Worm (Caenorhabditis elegans) whole organism, early embryonic: ENCODE data around the gene Y116F11B.17.

ENCODE experiments used
- B0310.2 ChIP-seq: sonication (generic microtip); optimal IDR thresholded peaks from 2 replicates; lab custom pipeline; 2016; ENCODE audit warnings: mild to moderate bottlenecking, missing genetic modification characterization, missing compliant biosample characterization
- F13C5.2 ChIP-seq: sonication (generic microtip); optimal IDR thresholded peaks from 2 replicates; lab custom pipeline; 2017; ENCODE audit warnings: mild to moderate bottlenecking, missing genetic modification characterization, inconsistent platforms, missing compliant biosample characterization
- aly-1 ChIP-seq: sonication (generic microtip); optimal IDR thresholded peaks from 2 replicates; lab custom pipeline; 2016; ENCODE audit warnings: missing genetic modification characterization, missing compliant biosample characterization
- ama-1 ChIP-seq: fragments of 150-350 bp; optimal IDR thresholded peaks from 2 replicates; lab custom pipeline; 2014
- ceh-13 ChIP-seq: fragments of 200-800 bp; sonication (Bioruptor generic); optimal IDR thresholded peaks from 2 replicates; lab custom pipeline; 2018; ENCODE audit warnings: mild to moderate bottlenecking, missing genetic modification characterization, missing compliant biosample characterization
- ceh-36 ChIP-seq: sonication (generic microtip); optimal IDR thresholded peaks from 2 replicates; lab custom pipeline; 2016; ENCODE audit warnings: missing genetic modification characterization, inconsistent platforms, missing compliant biosample characterization
- ets-7 ChIP-seq: sonication (generic microtip); optimal IDR thresholded peaks from 2 replicates; lab custom pipeline; 2016; ENCODE audit warnings: missing genotype, missing genetic modification characterization, missing compliant biosample characterization
- flt-1 ChIP-seq: fragments of 200-800 bp; sonication (Bioruptor generic); IDR thresholded peaks from 2 replicates; pipeline ENCODE4 v1.3.6; 2022; ENCODE audit warnings: missing genetic modification characterization, missing compliant biosample characterization
- hmbx-1 ChIP-seq: sonication (generic microtip); optimal IDR thresholded peaks from 2 replicates; lab custom pipeline; 2016; ENCODE audit warnings: mild to moderate bottlenecking, missing genetic modification characterization, missing compliant biosample characterization
- hmg-4 ChIP-seq: fragments of 200-800 bp; sonication (Bioruptor generic); optimal IDR thresholded peaks from 2 replicates; lab custom pipeline; 2018; ENCODE audit warnings: mild to moderate bottlenecking, missing genetic modification characterization, missing compliant biosample characterization
- hnd-1 ChIP-seq: sonication (generic microtip); optimal IDR thresholded peaks from 2 replicates; lab custom pipeline; 2016; ENCODE audit warnings: missing genetic modification characterization, missing compliant biosample characterization
- pes-1 ChIP-seq: fragments of 200-800 bp; sonication (Bioruptor generic); IDR thresholded peaks from 2 replicates; pipeline ENCODE4 v1.3.6; 2022; ENCODE audit warnings: missing genetic modification reagents, missing genetic modification characterization, missing compliant biosample characterization
- scrt-1 ChIP-seq: fragments of 200-800 bp; sonication (Bioruptor generic); IDR thresholded peaks from 2 replicates; pipeline ENCODE4 v1.3.6; 2022; ENCODE audit warnings: missing genetic modification characterization, missing compliant biosample characterization
- sea-1 ChIP-seq: fragments of 200-800 bp; sonication (Bioruptor generic); conservative IDR thresholded peaks from 2 replicates; pipeline ENCODE4 v1.3.6; 2022; ENCODE audit warnings: missing genetic modification characterization, missing compliant biosample characterization
- tbx-11 ChIP-seq: fragments of 200-800 bp; sonication (Bioruptor generic); IDR thresholded peaks from 2 replicates; pipeline ENCODE4 v1.3.6; 2022; ENCODE audit warnings: missing genetic modification characterization, missing compliant biosample characterization
- tbx-37 ChIP-seq: fragments of 200-800 bp; sonication (Bioruptor generic); conservative IDR thresholded peaks from 2 replicates; pipeline ENCODE4 v1.3.6; 2022; ENCODE audit warnings: missing genetic modification reagents, missing genetic modification characterization, missing compliant biosample characterization
- tra-4 ChIP-seq: sonication (generic microtip); optimal IDR thresholded peaks from 2 replicates; lab custom pipeline; 2017; ENCODE audit warnings: missing genetic modification characterization, missing compliant biosample characterization

Gene Y116F11B.17

DNA sequence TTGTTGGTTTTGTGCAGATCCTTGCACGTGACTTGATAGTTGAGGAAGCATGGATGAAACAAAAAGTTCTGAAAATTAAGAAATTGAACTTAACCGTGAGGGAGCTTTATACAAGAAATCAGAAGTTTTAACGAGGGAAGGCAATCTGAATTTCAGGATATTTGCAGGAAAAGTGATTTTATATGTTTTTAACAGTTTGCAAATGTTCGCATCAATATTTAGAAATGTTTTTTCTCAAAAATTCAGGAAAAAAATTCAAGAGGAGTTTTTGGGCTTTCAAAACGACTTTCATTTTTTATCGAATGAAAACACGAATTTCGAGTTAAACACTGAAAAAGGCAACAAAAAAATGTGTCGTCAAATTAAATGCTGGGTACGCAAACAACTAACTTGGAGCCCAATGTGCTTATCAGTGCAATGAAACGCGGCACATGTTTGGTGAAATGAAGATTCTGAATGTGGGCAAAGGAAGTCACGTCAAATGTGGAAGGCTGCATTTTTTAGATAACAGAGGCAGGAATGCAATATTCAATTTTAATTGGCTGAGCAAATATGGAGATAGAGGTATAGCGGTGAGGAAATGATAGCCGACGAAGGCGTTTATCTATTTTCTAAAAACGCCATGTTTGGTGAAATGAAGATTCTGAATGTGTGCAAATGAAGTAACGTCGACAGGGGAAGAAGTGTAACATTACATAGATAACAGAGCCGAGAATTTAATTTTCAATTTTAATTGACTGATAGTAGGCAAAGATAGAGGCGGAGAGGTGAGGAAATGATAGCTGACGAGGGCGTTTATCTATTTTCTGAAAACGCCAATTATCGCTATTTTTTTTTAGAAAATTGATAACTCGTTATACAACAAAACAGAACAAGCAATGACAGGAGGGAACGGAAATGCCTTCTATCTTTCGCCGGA lies 24.2 kb upstream of the Y116F11B.17 start, which contains the start of gene Y116F11B.6:
TSS of gene Y116F11B.6 (minus strand) at position 51 of the 919 bp plus-strand sequence.
- TF ChIP-seq pes-1 (no peak), tra-4 (tag; lab: Kevin White, UChicago) (no peak), hmg-4 (GFP tag; lab: Kevin White, UChicago) (no peak), scrt-1 (GFP tag; lab: Robert Waterston, UW) (no peak), tbx-11 (GFP tag; lab: Robert Waterston, UW) (no peak), hmbx-1 (no peak), flt-1 (GFP tag; lab: Robert Waterston, UW) (no peak), ama-1 (lab: Kevin White, UChicago) (no peak)

DNA sequence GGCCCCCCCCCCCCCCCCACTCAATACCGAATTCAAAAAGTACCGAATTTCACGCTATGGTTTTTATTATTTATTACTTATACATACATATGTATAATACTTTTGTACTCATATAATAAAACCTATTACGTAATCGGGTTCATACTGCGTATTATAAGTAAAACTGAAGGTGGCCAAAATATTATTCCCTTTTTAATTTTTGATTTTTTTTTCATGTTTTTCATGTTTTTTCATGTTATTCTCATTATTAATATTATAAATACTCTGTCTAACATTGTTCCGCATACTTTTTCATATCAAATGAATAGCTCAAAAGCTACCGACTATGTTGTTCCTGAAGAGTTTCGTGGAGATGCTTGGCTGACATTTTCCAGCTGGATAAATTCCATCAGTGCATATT lies 14.1 kb upstream of the Y116F11B.17 start, which contains the start of gene srw-38:
TSS of gene srw-38 (plus strand) at position 301 of the 400 bp plus-strand sequence.
- TF ChIP-seq ceh-36 (tag; lab: Kevin White, UChicago) (no peak), ama-1 (lab: Kevin White, UChicago) (no peak), tbx-37 (GFP tag; lab: Robert Waterston, UW) (no peak), aly-1 (tag; lab: Kevin White, UChicago) (no peak), pes-1 (no peak), ets-7 (tag; lab: Kevin White, UChicago) (no peak), sea-1 (GFP tag; lab: Robert Waterston, UW) (no peak), hmg-4 (GFP tag; lab: Kevin White, UChicago) (no peak), tra-4 (tag; lab: Kevin White, UChicago) (no peak), tbx-11 (GFP tag; lab: Robert Waterston, UW) (no peak), F13C5.2 (tag; lab: Kevin White, UChicago) (no peak), hmbx-1 (no peak), flt-1 (GFP tag; lab: Robert Waterston, UW) (no peak)

ce11 chrV:19831588-19831987 lies 9.6 kb upstream of the Y116F11B.17 start:
- TF ChIP-seq pes-1, result no peak
- TF ChIP-seq hnd-1 (tag; lab: Kevin White, UChicago), result no peak

- TF ChIP-seq ama-1 (lab: Kevin White, UChicago), result no peak
- no peak for TF ChIP-seq aly-1 (tag; lab: Kevin White, UChicago)
- TF ChIP-seq pes-1, result no peak
- no peak for TF ChIP-seq sea-1 (GFP tag; lab: Robert Waterston, UW)
Measured at ce11 chrV:19830815-19831214, 8.8 kb upstream of the Y116F11B.17 start, which contains the start of gene pcp-4. pcp-4 (minus strand) TSS chrV:19831011.

DNA sequence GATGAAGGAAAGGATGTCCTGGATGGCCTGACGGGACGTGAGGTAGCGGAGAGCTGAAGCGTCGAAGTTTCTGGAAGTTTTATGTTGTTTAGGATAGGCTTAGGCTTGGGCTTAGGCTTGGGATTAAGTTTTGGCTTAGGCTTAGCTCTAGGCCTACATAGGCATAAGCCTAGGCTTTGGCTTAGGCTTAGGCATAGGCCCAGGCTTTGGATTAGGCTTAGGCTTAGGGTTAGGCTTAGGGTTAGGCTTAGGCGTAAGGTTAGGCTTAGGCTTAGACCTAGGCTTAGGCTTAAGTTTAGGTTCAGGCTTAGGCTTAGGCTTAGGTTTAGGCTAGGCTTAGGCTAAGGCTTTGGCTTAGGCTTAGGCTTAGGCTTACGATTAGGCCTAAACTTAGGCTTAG lies 7.2 kb upstream of the Y116F11B.17 start:
- TF ChIP-seq flt-1 (GFP tag; lab: Robert Waterston, UW) (no peak), ceh-36 (tag; lab: Kevin White, UChicago) (peak; percentile 88)

DNA sequence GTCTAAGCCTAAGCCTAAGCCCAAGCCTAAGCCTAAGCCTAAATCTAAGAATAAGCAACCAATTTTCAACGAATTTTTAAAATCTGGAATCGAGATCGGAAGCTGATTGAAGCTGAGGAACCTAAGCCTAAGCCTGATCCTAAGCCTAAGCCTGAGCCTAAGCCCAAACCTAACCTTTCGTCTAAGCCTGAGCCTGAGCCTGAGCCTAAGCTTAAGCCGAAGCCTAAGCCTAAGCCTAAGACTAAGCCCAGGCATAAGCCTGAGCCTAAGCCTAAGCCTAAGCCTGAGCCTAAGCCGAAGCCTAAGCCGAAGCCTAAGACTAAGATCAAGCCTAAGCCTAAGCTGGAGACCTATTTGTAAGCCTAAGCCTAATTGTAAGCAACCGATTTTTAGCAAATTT lies 5.5 kb upstream of the Y116F11B.17 start:
- TF ChIP-seq ceh-36 (tag; lab: Kevin White, UChicago) (peak; percentile 71), F13C5.2 (tag; lab: Kevin White, UChicago) (no peak)

DNA sequence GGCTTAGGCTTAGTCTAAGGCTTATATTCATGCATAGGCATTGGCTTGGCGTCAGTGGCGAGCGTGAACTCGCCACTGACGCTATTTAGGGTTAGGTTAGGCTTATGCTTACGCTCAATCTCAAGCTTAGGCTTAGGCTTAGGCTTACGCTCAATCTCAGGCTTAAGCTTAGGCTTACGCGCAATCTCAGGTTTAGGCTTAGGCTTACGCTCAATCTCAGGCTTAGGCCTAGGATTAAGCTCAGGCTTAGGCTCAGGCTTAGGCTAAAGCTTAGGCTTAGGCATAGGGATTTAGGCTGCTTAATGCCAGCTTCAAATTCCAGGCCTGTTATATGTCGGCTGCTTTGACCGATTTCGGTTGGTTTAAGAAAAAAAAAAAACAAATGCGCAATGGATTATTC lies 1.8 kb downstream of the Y116F11B.17 start:
- no peak for TF ChIP-seq B0310.2 (tag; lab: Kevin White, UChicago)
- no peak for TF ChIP-seq pes-1
- no peak for TF ChIP-seq hnd-1 (tag; lab: Kevin White, UChicago)
- peak; percentile 87 for TF ChIP-seq ceh-36 (tag; lab: Kevin White, UChicago)
- TF ChIP-seq tbx-37 (GFP tag; lab: Robert Waterston, UW), result no peak

- no peak for TF ChIP-seq hmbx-1
- TF ChIP-seq aly-1 (tag; lab: Kevin White, UChicago), result no peak
- no peak for TF ChIP-seq ets-7 (tag; lab: Kevin White, UChicago)
- TF ChIP-seq F13C5.2 (tag; lab: Kevin White, UChicago), result no peak
- TF ChIP-seq hmg-4 (GFP tag; lab: Kevin White, UChicago), result no peak
- TF ChIP-seq tbx-11 (GFP tag; lab: Robert Waterston, UW), result no peak
- TF ChIP-seq hnd-1 (tag; lab: Kevin White, UChicago), result no peak
- no peak for TF ChIP-seq pes-1
- TF ChIP-seq flt-1 (GFP tag; lab: Robert Waterston, UW), result no peak
- no peak for TF ChIP-seq B0310.2 (tag; lab: Kevin White, UChicago)
- no peak for TF ChIP-seq sea-1 (GFP tag; lab: Robert Waterston, UW)
- TF ChIP-seq tbx-37 (GFP tag; lab: Robert Waterston, UW), result no peak
Measured at ce11 chrV:19814833-19815232, 7.2 kb downstream of the Y116F11B.17 start, which contains the start of gene daf-28. daf-28 (plus strand) TSS chrV:19815133.

ce11 chrV:19805548-19805947 lies 16.4 kb downstream of the Y116F11B.17 start:
- no peak for TF ChIP-seq ets-7 (tag; lab: Kevin White, UChicago)
- TF ChIP-seq hmbx-1, result no peak
- TF ChIP-seq sea-1 (GFP tag; lab: Robert Waterston, UW), result no peak
- no peak for TF ChIP-seq ceh-13 (GFP tag; lab: Kevin White, UChicago)
- no peak for TF ChIP-seq F13C5.2 (tag; lab: Kevin White, UChicago)
- no peak for TF ChIP-seq tbx-37 (GFP tag; lab: Robert Waterston, UW)
- no peak for TF ChIP-seq hnd-1 (tag; lab: Kevin White, UChicago)
- TF ChIP-seq hmg-4 (GFP tag; lab: Kevin White, UChicago), result no peak
- no peak for TF ChIP-seq aly-1 (tag; lab: Kevin White, UChicago)
- no peak for TF ChIP-seq flt-1 (GFP tag; lab: Robert Waterston, UW)
